Worm (Caenorhabditis elegans) whole organism, L4 larva: ENCODE measurements around the gene Y75B8A.24.

ENCODE experiments used
- F26F4.8 ChIP-seq: fragments of 200-800 bp; sonication (Bioruptor generic); conservative IDR thresholded peaks from 2 replicates; pipeline ENCODE4 v1.3.6; 2022; ENCODE audit warnings: missing genetic modification characterization, missing compliant biosample characterization
- F49E8.2 ChIP-seq: sonication (generic microtip); optimal IDR thresholded peaks from 2 replicates; lab custom pipeline; 2016; ENCODE audit warnings: missing compliant biosample characterization, mild to moderate bottlenecking, missing genetic modification characterization, borderline replicate concordance
- T20F7.1 ChIP-seq: fragments of 200-800 bp; sonication (Bioruptor generic); optimal IDR thresholded peaks from 2 replicates; lab custom pipeline; 2018; ENCODE audit warnings: mild to moderate bottlenecking, missing genetic modification characterization, missing compliant biosample characterization
- Y48G9A.11 ChIP-seq: fragments of 200-800 bp; sonication (Bioruptor generic); IDR thresholded peaks from 2 replicates; pipeline ENCODE4 v1.3.6; 2022; ENCODE audit warnings: missing genetic modification reagents, missing genetic modification characterization, missing compliant biosample characterization
- ZK337.2 ChIP-seq: fragments of 200-800 bp; sonication (Bioruptor generic); IDR thresholded peaks from 2 replicates; pipeline ENCODE4 v1.3.6; 2022; ENCODE audit warnings: missing genetic modification reagents, missing genetic modification characterization, missing compliant biosample characterization
- aha-1 ChIP-seq: fragments of 150-350 bp; peaks from one replicate; lab custom pipeline; 2014; ENCODE audit warnings: missing biosample characterization, missing genetic modification characterization
- aly-2 ChIP-seq: sonication (generic microtip); optimal IDR thresholded peaks from 2 replicates; lab custom pipeline; 2018; ENCODE audit warnings: missing biosample characterization, missing genetic modification characterization
- ceh-44 ChIP-seq: fragments of 200-800 bp; sonication (Bioruptor generic); IDR thresholded peaks from 2 replicates; pipeline ENCODE4 v1.3.6; 2022; ENCODE audit warnings: missing genetic modification reagents, missing genetic modification characterization, missing compliant biosample characterization
- ceh-82 ChIP-seq: sonication (generic microtip); optimal IDR thresholded peaks from 2 replicates; lab custom pipeline; 2017; ENCODE audit warnings: missing biosample characterization, missing genetic modification characterization
- cey-2 ChIP-seq: sonication (generic microtip); optimal IDR thresholded peaks from 3 replicates; lab custom pipeline; 2017; ENCODE audit warnings: missing genetic modification characterization, mild to moderate bottlenecking, missing compliant biosample characterization, antibody characterized with exemption, borderline replicate concordance; ENCODE audit not compliant: insufficient read depth
- lim-7 ChIP-seq: fragments of 200-800 bp; sonication (Bioruptor generic); IDR thresholded peaks from 2 replicates; pipeline ENCODE4 v1.3.6; 2022; ENCODE audit warnings: missing genetic modification characterization, missing compliant biosample characterization
- lin-13 ChIP-seq: fragments of 150-350 bp; optimal IDR thresholded peaks from 2 replicates; lab custom pipeline; 2014; ENCODE audit warnings: missing biosample characterization, missing genetic modification reagents, missing genetic modification characterization
- lin-38 ChIP-seq: fragments of 200-800 bp; sonication (Bioruptor generic); IDR thresholded peaks from 2 replicates; pipeline ENCODE4 v1.3.6; 2022; ENCODE audit warnings: missing genetic modification reagents, missing genetic modification characterization, missing compliant biosample characterization
- mdl-1 ChIP-seq, 2 experiments: fragments of 150-350 bp in 1 of 2; sonication (generic microtip) in 1 of 2; optimal IDR thresholded peaks; 2 replicates each; lab custom pipeline; 2014 to 2017; ENCODE audit warnings: missing biosample characterization in 2 of 2, missing genetic modification characterization in 2 of 2
- mdt-29 ChIP-seq: fragments of 200-800 bp; sonication (Bioruptor generic); IDR thresholded peaks from 2 replicates; pipeline ENCODE4 v1.3.6; 2022; ENCODE audit warnings: missing genetic modification reagents, missing genetic modification characterization, missing compliant biosample characterization
- mep-1 ChIP-seq: fragments of 150-350 bp; sonication (generic microtip); optimal IDR thresholded peaks from 3 replicates; lab custom pipeline; 2014; ENCODE audit warnings: missing biosample characterization, missing genetic modification characterization
- mes-2 ChIP-seq: sonication (generic microtip); optimal IDR thresholded peaks from 2 replicates; lab custom pipeline; 2016; ENCODE audit warnings: missing genotype, mild to moderate bottlenecking, missing genetic modification characterization, missing compliant biosample characterization; ENCODE audit not compliant: poor library complexity, severe bottlenecking
- mxl-2 ChIP-seq: fragments of 200-800 bp; sonication (Bioruptor generic); conservative IDR thresholded peaks from 2 replicates; pipeline ENCODE4 v1.3.6; 2022; ENCODE audit warnings: missing genetic modification reagents, missing genetic modification characterization, missing compliant biosample characterization
- nhr-11 ChIP-seq: fragments of 150-350 bp; optimal IDR thresholded peaks from 2 replicates; lab custom pipeline; 2014; ENCODE audit warnings: missing biosample characterization, missing genetic modification characterization
- nhr-28 ChIP-seq: fragments of 150-350 bp; optimal IDR thresholded peaks from 2 replicates; lab custom pipeline; 2014; ENCODE audit warnings: missing biosample characterization, missing genetic modification characterization
- nhr-42 ChIP-seq: fragments of 200-800 bp; sonication (Bioruptor generic); IDR thresholded peaks from 2 replicates; pipeline ENCODE4 v1.3.6; 2022; ENCODE audit warnings: missing genetic modification characterization, missing compliant biosample characterization
- nhr-48 ChIP-seq: sonication (generic microtip); optimal IDR thresholded peaks from 2 replicates; lab custom pipeline; 2016; ENCODE audit warnings: mild to moderate bottlenecking, missing genetic modification characterization, missing compliant biosample characterization
- nhr-6 ChIP-seq: fragments of 150-350 bp; optimal IDR thresholded peaks from 2 replicates; lab custom pipeline; 2014; ENCODE audit warnings: missing biosample characterization, missing genetic modification characterization
- nhr-76 ChIP-seq: fragments of 150-350 bp; optimal IDR thresholded peaks from 2 replicates; lab custom pipeline; 2014; ENCODE audit warnings: missing biosample characterization, missing genetic modification characterization
- pha-4 ChIP-seq, 2 experiments: fragments of 150-350 bp in 1 of 2; fragments of 200-800 bp in 1 of 2; sonication (Bioruptor generic) in 1 of 2; IDR thresholded peaks in 1 of 2; optimal IDR thresholded peaks in 1 of 2; 2 replicates each; pipeline versions ENCODE4 v1.3.6 to Lab custom; 2014 to 2022; ENCODE audit warnings: missing genetic modification characterization in 2 of 2, missing genetic modification reagents in 2 of 2, missing biosample characterization in 1 of 2, missing compliant biosample characterization in 1 of 2
- php-3 ChIP-seq: fragments of 200-800 bp; sonication (Bioruptor generic); IDR thresholded peaks from 2 replicates; pipeline ENCODE4 v1.3.6; 2022; ENCODE audit warnings: missing genetic modification reagents, missing genetic modification characterization, missing compliant biosample characterization
- pqm-1 ChIP-seq: sonication (generic microtip); optimal IDR thresholded peaks from 2 replicates; lab custom pipeline; 2017; ENCODE audit warnings: missing biosample characterization, missing genetic modification characterization
- rbr-2 ChIP-seq: sonication (generic microtip); optimal IDR thresholded peaks from 2 replicates; lab custom pipeline; 2016; ENCODE audit warnings: missing genotype, missing genetic modification characterization, missing compliant biosample characterization
- saeg-2 ChIP-seq: fragments of 200-800 bp; sonication (Bioruptor generic); IDR thresholded peaks from 2 replicates; pipeline ENCODE4 v1.3.6; 2022; ENCODE audit warnings: missing genetic modification reagents, missing genetic modification characterization, missing compliant biosample characterization
- skn-1 ChIP-seq: fragments of 150-350 bp; optimal IDR thresholded peaks from 2 replicates; lab custom pipeline; 2014; ENCODE audit warnings: missing biosample characterization, missing genetic modification characterization
- snpc-1.2 ChIP-seq: fragments of 200-800 bp; sonication (Bioruptor generic); IDR thresholded peaks from 2 replicates; pipeline ENCODE4 v1.3.6; 2022; ENCODE audit warnings: missing genetic modification reagents, missing genetic modification characterization, missing compliant biosample characterization
- unc-130 ChIP-seq: sonication (generic microtip); optimal IDR thresholded peaks from 2 replicates; lab custom pipeline; 2016; ENCODE audit warnings: missing genetic modification reagents, missing genetic modification characterization, missing compliant biosample characterization
- unc-62 ChIP-seq, 3 experiments: fragments of 150-350 bp in 1 of 3; sonication (generic microtip); optimal IDR thresholded peaks in 2 of 3; peaks in 1 of 3; 1 replicate in 1 of 3; 2 replicates in 2 of 3; lab custom pipeline; 2014 to 2017; ENCODE audit warnings: missing biosample characterization in 3 of 3, missing genetic modification characterization in 3 of 3, missing genetic modification reagents in 3 of 3, missing genotype in 1 of 3
- zfp-2 ChIP-seq: sonication (generic microtip); optimal IDR thresholded peaks from 2 replicates; lab custom pipeline; 2016; ENCODE audit warnings: mild to moderate bottlenecking, missing genetic modification characterization, missing compliant biosample characterization
- zip-2 ChIP-seq: fragments of 150-350 bp; optimal IDR thresholded peaks from 2 replicates; lab custom pipeline; 2014; ENCODE audit warnings: missing biosample characterization, missing genetic modification characterization
- ztf-11 ChIP-seq: fragments of 150-350 bp; optimal IDR thresholded peaks from 2 replicates; lab custom pipeline; 2014; ENCODE audit warnings: missing biosample characterization, missing genetic modification characterization

Gene Y75B8A.24

ce11 chrIII:12226089-12226682 is 47.4 kb downstream of the Y75B8A.24 start, which contains the start of the genes Y75B8A.18 and Y75B8A.19 (continued):
- no peak for TF ChIP-seq ceh-82
- TF ChIP-seq lin-13, result no peak
- no peak for TF ChIP-seq zip-2 (tag; lab: Kevin White, UChicago)
- TF ChIP-seq nhr-48 (tag; lab: Kevin White, UChicago), result no peak
- no peak for TF ChIP-seq saeg-2 (GFP tag; lab: Robert Waterston, UW)
- TF ChIP-seq pha-4 (GFP tag; IDR thresholded peaks at IDR 0.05; lab: Robert Waterston, UW), result no peak
- no peak for TF ChIP-seq pha-4 (tag; optimal IDR thresholded peaks at IDR 0.05; lab: Kevin White, UChicago)
- no peak for TF ChIP-seq pqm-1 (tag; lab: Kevin White, UChicago)
- TF ChIP-seq aly-2, result no peak
- TF ChIP-seq lim-7, result no peak
- no peak for TF ChIP-seq ztf-11
- TF ChIP-seq ceh-44 (GFP tag; lab: Robert Waterston, UW), result no peak
- TF ChIP-seq mdt-29, result no peak
- no peak for TF ChIP-seq mxl-2 (GFP tag; lab: Robert Waterston, UW)
- peak; percentile 37 for TF ChIP-seq rbr-2 (tag; lab: Kevin White, UChicago)
- TF ChIP-seq php-3 (GFP tag; lab: Robert Waterston, UW), result no peak

ce11 chrIII:12225234-12225633 is 48.3 kb downstream of the Y75B8A.24 start, which contains the start of gene gmn-1:
Gene gmn-1 (minus strand): TSS chrIII:12225331.
- TF ChIP-seq mdl-1 (tag; optimal IDR thresholded peaks at IDR 0.05; lab: Kevin White, UChicago) (no peak), lin-38 (GFP tag; lab: Robert Waterston, UW) (peak; percentile 84), zfp-2 (tag; lab: Kevin White, UChicago) (no peak), cey-2 (tag; lab: Kevin White, UChicago) (no peak), mep-1 (no peak), nhr-28 (tag; lab: Kevin White, UChicago) (no peak), F49E8.2 (tag; lab: Kevin White, UChicago) (peak; percentile 41), Y48G9A.11 (no peak), F26F4.8 (GFP tag; lab: Robert Waterston, UW) (no peak), T20F7.1 (GFP tag; lab: Kevin White, UChicago) (no peak), mes-2 (tag; lab: Kevin White, UChicago) (peak; percentile 1), ceh-44 (GFP tag; lab: Robert Waterston, UW) (no peak), aha-1 (tag; lab: Kevin White, UChicago) (peak; percentile 21), unc-130 (peak; percentile 5), snpc-1.2 (GFP tag; lab: Robert Waterston, UW) (0 out of 2 replicates have a peak, but pooled peaks have one; percentile 42), aly-2 (no peak), skn-1 (tag; lab: Kevin White, UChicago) (no peak), nhr-11 (tag; lab: Kevin White, UChicago) (no peak), nhr-76 (no peak), ZK337.2 (GFP tag; lab: Robert Waterston, UW) (no peak), nhr-6 (no peak)

DNA sequence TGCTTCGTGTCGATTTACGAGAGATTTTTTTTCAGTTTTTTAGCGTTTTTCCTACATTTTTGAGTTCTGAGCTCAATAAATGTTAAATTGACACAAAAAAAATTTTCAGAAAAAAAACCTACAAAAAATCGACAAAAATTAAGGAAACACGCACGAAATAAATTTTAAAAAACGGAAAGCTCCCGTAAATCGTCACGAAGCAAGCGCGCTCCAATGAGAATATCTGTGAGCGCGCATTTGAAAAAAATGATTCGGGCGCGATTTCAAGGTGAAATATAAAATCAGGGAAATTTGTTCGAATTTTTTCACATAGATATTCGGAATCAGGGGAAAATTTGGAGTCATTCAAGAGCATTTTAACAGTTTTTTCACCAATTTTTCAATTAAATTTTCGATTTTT is 50.3 kb downstream of the Y75B8A.24 start:
- peak; percentile 73 for TF ChIP-seq lin-38 (GFP tag; lab: Robert Waterston, UW)
- TF ChIP-seq nhr-42 (GFP tag; lab: Robert Waterston, UW), result no peak
- TF ChIP-seq unc-62 (GFP tag; optimal IDR thresholded peaks at IDR 0.05 in 1 of 2; lab: Kevin White, UChicago), result peak in 1 of 2 experiments; percentile 8
- TF ChIP-seq unc-62 (tag; optimal IDR thresholded peaks at IDR 0.05; lab: Kevin White, UChicago), result no peak
